Worm (Caenorhabditis elegans): ENCODE data around the gene glb-27.

Gene glb-27

DNA sequence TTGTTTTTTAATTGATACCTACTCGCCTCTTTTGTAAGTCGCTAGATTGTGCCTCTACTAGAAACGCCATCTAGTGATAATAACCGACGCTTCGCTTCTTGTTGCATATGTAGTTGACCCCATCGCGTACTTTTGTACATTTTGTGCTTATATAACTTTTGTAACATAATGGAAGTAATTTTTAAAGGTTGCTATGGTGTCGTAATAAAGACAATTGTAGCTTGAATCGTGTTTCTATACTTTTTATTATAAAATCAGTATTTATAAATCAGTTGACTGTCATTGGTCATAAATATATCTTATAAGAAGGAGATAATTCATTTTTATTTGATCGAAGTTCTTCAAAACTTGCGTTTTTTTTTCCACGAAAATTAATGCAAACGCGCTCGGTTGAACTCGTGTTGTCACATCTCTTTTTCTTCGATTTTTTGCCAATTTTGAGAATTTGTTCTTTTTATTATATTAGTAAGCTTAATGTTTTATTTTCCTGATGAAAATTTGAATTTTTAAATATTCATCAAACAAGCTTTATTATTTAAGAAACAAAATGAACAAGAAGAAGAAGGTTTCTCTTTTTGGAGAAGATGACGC is 21.5 kb upstream of the glb-27 start, which contains the start of gene F54C9.9:
TSS of gene F54C9.9 (plus strand) at position 541 of the 591 bp plus-strand sequence.
- no peak for TF ChIP-seq ztf-11 (tag; optimal IDR thresholded peaks at IDR 0.05)
- TF ChIP-seq lsy-2 (tag; optimal IDR thresholded peaks at IDR 0.05) = peak in 1 of 2 experiments; percentile 60
- no peak for TF ChIP-seq nhr-10 (tag; optimal IDR thresholded peaks at IDR 0.05)
- TF ChIP-seq ceh-16 (tag; optimal IDR thresholded peaks at IDR 0.05) = no peak
- no peak for TF ChIP-seq sma-3 (GFP tag; optimal IDR thresholded peaks at IDR 0.05)
- TF ChIP-seq dmd-4 (tag; optimal IDR thresholded peaks at IDR 0.05) = no peak
- TF ChIP-seq mdl-1 (tag; optimal IDR thresholded peaks at IDR 0.05) = no peak
- no peak for TF ChIP-seq unc-62 (GFP tag; optimal IDR thresholded peaks at IDR 0.05)
- TF ChIP-seq nhr-237 (tag; optimal IDR thresholded peaks at IDR 0.05) = no peak
- no peak for TF ChIP-seq nhr-6 (tag; optimal IDR thresholded peaks at IDR 0.05)
- no peak for TF ChIP-seq lin-11 (tag; optimal IDR thresholded peaks at IDR 0.05)
- TF ChIP-seq ZK546.5 (tag; optimal IDR thresholded peaks at IDR 0.05) = no peak
- TF ChIP-seq mbf-1 (tag; optimal IDR thresholded peaks at IDR 0.05) = no peak
- TF ChIP-seq peb-1 (tag; optimal IDR thresholded peaks at IDR 0.05) = no peak
- no peak for TF ChIP-seq unc-39 (tag; optimal IDR thresholded peaks at IDR 0.05)
- TF ChIP-seq sma-9 (GFP tag; optimal IDR thresholded peaks at IDR 0.05) = no peak
- TF ChIP-seq sma-9 (tag; optimal IDR thresholded peaks at IDR 0.05) = no peak
- TF ChIP-seq crh-2 (tag; optimal IDR thresholded peaks at IDR 0.05) = peak; percentile 42
- no peak for TF ChIP-seq zag-1 (tag; optimal IDR thresholded peaks at IDR 0.05)
- no peak for TF ChIP-seq egl-27 (tag; optimal IDR thresholded peaks at IDR 0.05)
- no peak for TF ChIP-seq alr-1 (tag; optimal IDR thresholded peaks at IDR 0.05)
- TF ChIP-seq sem-4 (tag; optimal IDR thresholded peaks at IDR 0.05) = no peak
- TF ChIP-seq elt-3 (tag; optimal IDR thresholded peaks at IDR 0.05) = no peak
- TF ChIP-seq snpc-4 (tag; optimal IDR thresholded peaks at IDR 0.05) = no peak
- no peak for TF ChIP-seq nhr-77 (tag; optimal IDR thresholded peaks at IDR 0.05)
- no peak for TF ChIP-seq Y55F3AM.14 (GFP tag; optimal IDR thresholded peaks at IDR 0.05)
- no peak for TF ChIP-seq aly-2 (tag; optimal IDR thresholded peaks at IDR 0.05)
- TF ChIP-seq C34F6.9 (tag; optimal IDR thresholded peaks at IDR 0.05) = peak; percentile 66
- TF ChIP-seq lin-13 (GFP tag; optimal IDR thresholded peaks at IDR 0.05) = no peak
- no peak for TF ChIP-seq ztf-1 (GFP tag; conservative IDR thresholded peaks at IDR 0.05)
- no peak for TF ChIP-seq blmp-1 (tag; optimal IDR thresholded peaks at IDR 0.05; ENCODE audit: insufficient read depth)
- no peak for TF ChIP-seq lin-39 (tag; optimal IDR thresholded peaks at IDR 0.05)
- no peak for TF ChIP-seq ama-1 (optimal IDR thresholded peaks at IDR 0.05)
- TF ChIP-seq nhr-21 (tag; optimal IDR thresholded peaks at IDR 0.05) = no peak
- no peak for TF ChIP-seq nhr-12 (tag; optimal IDR thresholded peaks at IDR 0.05)
- TF ChIP-seq fos-1 (tag; optimal IDR thresholded peaks at IDR 0.05) = no peak
- peak; percentile 79 for TF ChIP-seq nhr-25 (tag; optimal IDR thresholded peaks at IDR 0.05)
- peak; percentile 64 for TF ChIP-seq gmeb-1 (tag; optimal IDR thresholded peaks at IDR 0.05)
- TF ChIP-seq skn-1 (tag; optimal IDR thresholded peaks at IDR 0.05) = no peak
- no peak for TF ChIP-seq R02D3.7 (tag; optimal IDR thresholded peaks at IDR 0.05)
- TF ChIP-seq ztf-4 (tag; optimal IDR thresholded peaks at IDR 0.05) = no peak
- TF ChIP-seq nhr-129 (tag; optimal IDR thresholded peaks at IDR 0.05) = no peak
- TF ChIP-seq elt-1 (tag; optimal IDR thresholded peaks at IDR 0.05) = no peak
- no peak for TF ChIP-seq ceh-82 (tag; optimal IDR thresholded peaks at IDR 0.05)
- TF ChIP-seq unc-55 (GFP tag; optimal IDR thresholded peaks at IDR 0.05) = peak; percentile 45

DNA sequence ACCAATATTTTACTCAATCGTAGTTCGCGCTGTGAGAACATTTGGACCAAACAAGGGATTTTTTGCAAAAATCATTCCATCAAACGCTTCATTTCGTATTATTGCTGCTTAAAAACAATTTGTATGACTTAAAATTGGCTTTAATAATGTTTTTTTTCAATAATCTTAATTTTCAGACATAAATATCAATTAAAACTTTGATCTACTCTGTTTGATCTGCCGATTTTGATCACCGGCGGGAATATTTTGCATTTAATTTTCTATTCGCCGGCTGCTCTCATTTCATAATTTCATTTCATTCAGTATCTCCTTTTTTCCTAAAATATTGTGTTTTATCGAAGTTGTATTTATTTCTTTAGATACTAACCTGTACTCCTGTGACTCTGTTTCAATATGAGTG is 19.1 kb upstream of the glb-27 start, which contains the start of gene puf-5:
TSS of gene puf-5 (plus strand) at position 358 of the 400 bp plus-strand sequence.
- no peak for TF ChIP-seq Y55F3AM.14 (GFP tag; optimal IDR thresholded peaks at IDR 0.05)
- no peak for TF ChIP-seq elt-3 (tag; optimal IDR thresholded peaks at IDR 0.05)
- no peak for TF ChIP-seq aly-2 (tag; optimal IDR thresholded peaks at IDR 0.05)
- no peak for TF ChIP-seq ztf-4 (tag; optimal IDR thresholded peaks at IDR 0.05)
- no peak for TF ChIP-seq unc-62 (GFP tag; optimal IDR thresholded peaks at IDR 0.05)
- no peak for TF ChIP-seq F13H6.1 (tag; optimal IDR thresholded peaks at IDR 0.05)

All from whole organism, L2 larva.